Fruit fly (Drosophila melanogaster) whole organism, embryonic: ENCODE measurements around the gene dpr9.

Source experiments
- Asciz ChIP-seq: fragments of 200-800 bp; sonication (Bioruptor generic); optimal IDR thresholded peaks from 2 replicates; lab custom pipeline; 2017; ENCODE audit warnings: missing biosample characterization, mild to moderate bottlenecking, missing genetic modification characterization, missing genetic modification reagents
- CG10565 ChIP-seq: fragments of 200-800 bp; sonication (Bioruptor generic); optimal IDR thresholded peaks from 3 replicates; lab custom pipeline; 2016; ENCODE audit warnings: missing biosample characterization, mild to moderate bottlenecking, missing genetic modification characterization
- CG10959 ChIP-seq: fragments of 200-800 bp; sonication (Bioruptor generic); IDR thresholded peaks from 2 replicates; pipeline ENCODE4 v1.3.6; 2022; ENCODE audit warnings: missing biosample characterization, missing genetic modification characterization
- CG11560 ChIP-seq: fragments of 200-800 bp; sonication (Bioruptor generic); IDR thresholded peaks from 3 replicates; pipeline ENCODE4 v1.3.6; 2022; ENCODE audit warnings: missing biosample characterization, missing genetic modification characterization
- CG12104 ChIP-seq: fragments of 200-800 bp; sonication (Bioruptor generic); optimal IDR thresholded peaks from 3 replicates; lab custom pipeline; 2016; ENCODE audit warnings: missing biosample characterization, missing genetic modification characterization
- CG14965 ChIP-seq: fragments of 200-800 bp; sonication (Bioruptor generic); optimal IDR thresholded peaks from 2 replicates; lab custom pipeline; 2016; ENCODE audit warnings: missing biosample characterization, missing genetic modification characterization, borderline replicate concordance
- CG15479 ChIP-seq: fragments of 200-800 bp; sonication (Bioruptor generic); optimal IDR thresholded peaks from 3 replicates; lab custom pipeline; 2019; ENCODE audit warnings: missing biosample characterization, mild to moderate bottlenecking, missing genetic modification characterization, moderate library complexity
- CG15696 ChIP-seq: fragments of 200-800 bp; sonication (Bioruptor generic); optimal IDR thresholded peaks from 2 replicates; lab custom pipeline; 2019; ENCODE audit warnings: missing biosample characterization, mild to moderate bottlenecking, missing genetic modification characterization, moderate library complexity
- CG17829 ChIP-seq: fragments of 200-800 bp; optimal IDR thresholded peaks from 2 replicates; lab custom pipeline; 2019; ENCODE audit warnings: missing biosample characterization, mild to moderate bottlenecking, missing genetic modification characterization, moderate library complexity
- CG2889 ChIP-seq: fragments of 200-800 bp; sonication (Bioruptor generic); IDR thresholded peaks from 3 replicates; pipeline ENCODE4 v1.3.6; 2022; ENCODE audit warnings: missing biosample characterization, missing genetic modification characterization
- CG31365 ChIP-seq: fragments of 200-800 bp; sonication (Bioruptor generic); optimal IDR thresholded peaks from 2 replicates; lab custom pipeline; 2018; ENCODE audit warnings: missing biosample characterization, mild to moderate bottlenecking, missing genetic modification characterization
- CG3995 ChIP-seq: fragments of 200-800 bp; sonication (Bioruptor generic); optimal IDR thresholded peaks from 3 replicates; lab custom pipeline; 2016; ENCODE audit warnings: missing biosample characterization, missing genetic modification characterization
- CG4282 ChIP-seq: fragments of 200-800 bp; sonication (Bioruptor generic); optimal IDR thresholded peaks from 2 replicates; lab custom pipeline; 2016; ENCODE audit warnings: missing biosample characterization, missing genetic modification characterization
- CG4360 ChIP-seq: fragments of 200-800 bp; sonication (Bioruptor generic); IDR thresholded peaks from 2 replicates; pipeline ENCODE4 v1.3.6; 2022; ENCODE audit warnings: missing biosample characterization, missing genetic modification characterization
- CG8290 ChIP-seq, 3 experiments: fragments of 200-800 bp; sonication (Bioruptor generic); optimal IDR thresholded peaks; 2 replicates each; lab custom pipeline; 2016 to 2019; ENCODE audit warnings: missing biosample characterization in 3 of 3, missing genetic modification characterization in 3 of 3, mild to moderate bottlenecking in 2 of 3, moderate library complexity in 1 of 3
- CG8388 ChIP-seq: fragments of 200-800 bp; sonication (Bioruptor generic); optimal IDR thresholded peaks from 2 replicates; lab custom pipeline; 2019; ENCODE audit warnings: missing biosample characterization, mild to moderate bottlenecking, missing genetic modification characterization, moderate library complexity
- CG9437 ChIP-seq: fragments of 200-800 bp; sonication (Bioruptor generic); optimal IDR thresholded peaks from 2 replicates; lab custom pipeline; 2018; ENCODE audit warnings: missing biosample characterization, mild to moderate bottlenecking, missing genetic modification characterization
- CHES-1-like ChIP-seq: fragments of 200-800 bp; sonication (Bioruptor generic); optimal IDR thresholded peaks from 2 replicates; lab custom pipeline; 2016; ENCODE audit warnings: missing biosample characterization, missing genetic modification characterization
- Deaf1 ChIP-seq: fragments of 200-800 bp; optimal IDR thresholded peaks from 3 replicates; lab custom pipeline; 2019; ENCODE audit warnings: missing biosample characterization, mild to moderate bottlenecking, missing genetic modification characterization, moderate library complexity
- Dip2 ChIP-seq: fragments of 200-800 bp; sonication (Bioruptor generic); IDR thresholded peaks from 2 replicates; pipeline ENCODE4 v1.3.6; 2022; ENCODE audit warnings: missing biosample characterization, missing genetic modification characterization
- E2f2 ChIP-seq: fragments of 200-800 bp; sonication (Bioruptor generic); IDR thresholded peaks from 2 replicates; pipeline ENCODE4 v1.3.6; 2022; ENCODE audit warnings: missing biosample characterization, missing genetic modification characterization
- Jarid2 ChIP-seq: fragments of 200-800 bp; sonication (Bioruptor generic); optimal IDR thresholded peaks from 3 replicates; lab custom pipeline; 2017; ENCODE audit warnings: mild to moderate bottlenecking, missing biosample characterization, missing genetic modification reagents, missing genetic modification characterization
- NFAT ChIP-seq: fragments of 200-800 bp; sonication (Bioruptor generic); IDR thresholded peaks from 2 replicates; pipeline ENCODE4 v1.3.6; 2022; ENCODE audit warnings: missing biosample characterization, missing genetic modification characterization
- Poxn ChIP-seq: fragments of 200-800 bp; sonication (Bioruptor generic); IDR thresholded peaks from 2 replicates; pipeline ENCODE4 v1.3.6; 2022; ENCODE audit warnings: missing biosample characterization, missing genetic modification characterization
- Sry-δ ChIP-seq: fragments of 200-800 bp; sonication (Bioruptor generic); optimal IDR thresholded peaks from 2 replicates; lab custom pipeline; 2016; ENCODE audit warnings: missing biosample characterization, missing genetic modification characterization
- Vsx1 ChIP-seq: fragments of 200-800 bp; sonication (Bioruptor generic); optimal IDR thresholded peaks from 2 replicates; lab custom pipeline; 2017; ENCODE audit warnings: missing biosample characterization, mild to moderate bottlenecking, missing genetic modification characterization, missing genetic modification reagents
- ab ChIP-seq: fragments of 200-800 bp; sonication (Bioruptor generic); optimal IDR thresholded peaks from 2 replicates; lab custom pipeline; 2016; ENCODE audit warnings: missing biosample characterization, missing genetic modification characterization
- abd-A ChIP-seq: fragments of 200-800 bp; sonication (Bioruptor generic); optimal IDR thresholded peaks from 3 replicates; lab custom pipeline; 2019; ENCODE audit warnings: missing biosample characterization, mild to moderate bottlenecking, missing genetic modification characterization, moderate library complexity
- amos ChIP-seq: fragments of 200-800 bp; sonication (Bioruptor generic); IDR thresholded peaks from 2 replicates; pipeline ENCODE4 v1.3.6; 2022; ENCODE audit warnings: missing biosample characterization, missing genetic modification characterization; ENCODE audit not compliant: partially characterized antibody
- chinmo ChIP-seq: fragments of 200-800 bp; sonication (Bioruptor generic); IDR thresholded peaks from 4 replicates; pipeline ENCODE4 v1.3.6; 2022; ENCODE audit warnings: missing biosample characterization, missing genetic modification characterization; ENCODE audit not compliant: partially characterized antibody
- esg ChIP-seq: fragments of 200-800 bp; sonication (Bioruptor generic); conservative IDR thresholded peaks from 2 replicates; pipeline ENCODE4 v1.3.6; 2022; ENCODE audit warnings: missing biosample characterization, missing genetic modification characterization
- fd102C ChIP-seq: fragments of 200-800 bp; sonication (Bioruptor generic); optimal IDR thresholded peaks from 2 replicates; lab custom pipeline; 2018; ENCODE audit warnings: missing biosample characterization, mild to moderate bottlenecking, missing genetic modification characterization, moderate library complexity
- fd96Cb ChIP-seq: fragments of 200-800 bp; sonication (Bioruptor generic); optimal IDR thresholded peaks from 2 replicates; lab custom pipeline; 2018; ENCODE audit warnings: missing biosample characterization, mild to moderate bottlenecking, missing genetic modification characterization, moderate library complexity
- gce ChIP-seq: fragments of 200-800 bp; sonication (Bioruptor generic); IDR thresholded peaks from 3 replicates; pipeline ENCODE4 v1.3.6; 2022; ENCODE audit warnings: missing biosample characterization, missing genetic modification characterization
- gfzf ChIP-seq: fragments of 200-800 bp; sonication (Bioruptor generic); optimal IDR thresholded peaks from 2 replicates; lab custom pipeline; 2016; ENCODE audit warnings: missing biosample characterization, mild to moderate bottlenecking, missing genetic modification characterization, moderate library complexity
- gsb ChIP-seq: fragments of 200-800 bp; sonication (Bioruptor generic); IDR thresholded peaks from 2 replicates; pipeline ENCODE4 v1.3.6; 2022; ENCODE audit warnings: missing biosample characterization, missing genetic modification characterization
- ham ChIP-seq: fragments of 200-800 bp; sonication (Bioruptor generic); IDR thresholded peaks from 2 replicates; pipeline ENCODE4 v1.3.6; 2022; ENCODE audit warnings: missing biosample characterization, missing genetic modification characterization
- kah ChIP-seq: fragments of 200-800 bp; sonication (Bioruptor generic); optimal IDR thresholded peaks from 2 replicates; lab custom pipeline; 2018; ENCODE audit warnings: missing biosample characterization, mild to moderate bottlenecking, missing genetic modification characterization
- lilli ChIP-seq: fragments of 200-800 bp; sonication (Bioruptor generic); optimal IDR thresholded peaks from 3 replicates; lab custom pipeline; 2016; ENCODE audit warnings: missing biosample characterization, missing genetic modification characterization
- mld ChIP-seq: fragments of 200-800 bp; sonication (Bioruptor generic); IDR thresholded peaks from 3 replicates; pipeline ENCODE4 v1.3.6; 2022; ENCODE audit warnings: missing biosample characterization, missing genetic modification characterization; ENCODE audit not compliant: partially characterized antibody
- nerfin-2 ChIP-seq: fragments of 200-800 bp; sonication (Bioruptor generic); IDR thresholded peaks from 2 replicates; pipeline ENCODE4 v1.3.6; 2022; ENCODE audit warnings: missing biosample characterization, missing genetic modification characterization; ENCODE audit not compliant: partially characterized antibody
- nmo ChIP-seq: fragments of 200-800 bp; sonication (Bioruptor generic); optimal IDR thresholded peaks from 2 replicates; lab custom pipeline; 2018; ENCODE audit warnings: missing biosample characterization, mild to moderate bottlenecking, missing genetic modification characterization, moderate library complexity
- otp ChIP-seq: fragments of 200-800 bp; sonication (Bioruptor generic); IDR thresholded peaks from 3 replicates; pipeline ENCODE4, ENCODE4 v1.3.6; 2022; ENCODE audit warnings: missing biosample characterization, missing genetic modification characterization
- pan ChIP-seq, 4 experiments: fragments of >200 bp in 3 of 4; fragments of 200-800 bp in 1 of 4; sonication (Bioruptor generic) in 1 of 4; optimal IDR thresholded peaks in 3 of 4; IDR thresholded peaks in 1 of 4; 2 replicates each; pipeline versions ENCODE4 v1.3.6 to Lab custom; 2017 to 2022; ENCODE audit warnings: missing biosample characterization in 2 of 4, missing genetic modification characterization in 2 of 4, mixed read lengths in 1 of 4
- repo ChIP-seq: fragments of 200-800 bp; sonication (Bioruptor generic); optimal IDR thresholded peaks from 2 replicates; lab custom pipeline; 2016; ENCODE audit warnings: missing biosample characterization, missing genetic modification characterization
- salm ChIP-seq: fragments of 200-800 bp; sonication (Bioruptor generic); optimal IDR thresholded peaks from 2 replicates; lab custom pipeline; 2018; ENCODE audit warnings: missing biosample characterization, mild to moderate bottlenecking, missing genetic modification characterization
- sd ChIP-seq: fragments of 200-800 bp; sonication (Bioruptor generic); optimal IDR thresholded peaks from 3 replicates; lab custom pipeline; 2018; ENCODE audit warnings: missing biosample characterization, mild to moderate bottlenecking, missing genetic modification characterization, moderate library complexity
- slp2 ChIP-seq: fragments of 200-800 bp; sonication (Bioruptor generic); optimal IDR thresholded peaks from 2 replicates; lab custom pipeline; 2016; ENCODE audit warnings: missing biosample characterization, missing genetic modification characterization
- sob ChIP-seq: fragments of 200-800 bp; sonication (Bioruptor generic); IDR thresholded peaks from 2 replicates; pipeline ENCODE4 v1.3.6; 2022; ENCODE audit warnings: missing biosample characterization, missing genetic modification characterization

dpr9 gene

dm6 chr3R:15095550-15096031 lies 18.6 kb upstream of the dpr9 start, which contains the start of gene CG6966 (continued):
- TF ChIP-seq Deaf1 (tag; lab: Kevin White, UChicago), result peak; percentile 55
- TF ChIP-seq otp (GFP tag; lab: Robert Waterston, UW), result no peak
- peak; percentile 92 for TF ChIP-seq lilli (GFP tag; lab: Kevin White, UChicago)
- peak; percentile 97 for TF ChIP-seq fd102C (GFP tag; lab: Kevin White, UChicago)
- no peak for TF ChIP-seq Poxn
- peak; percentile 75 for TF ChIP-seq Jarid2 (GFP tag; lab: Kevin White, UChicago)
- peak; percentile 84 for TF ChIP-seq Sry-δ (GFP tag; lab: Kevin White, UChicago)
- no peak for TF ChIP-seq gce (GFP tag; lab: Robert Waterston, UW)
- peak; percentile 92 for TF ChIP-seq CG17829
- TF ChIP-seq CG11560 (tag; lab: Robert Waterston, UW), result no peak
- peak; percentile 82 for TF ChIP-seq CG14965 (GFP tag; lab: Kevin White, UChicago)
- TF ChIP-seq CG15696, result peak; percentile 78
- TF ChIP-seq CG8388, result peak; percentile 88
- TF ChIP-seq Dip2 (GFP tag; lab: Robert Waterston, UW), result no peak
- TF ChIP-seq amos (GFP tag; lab: Robert Waterston, UW), result no peak
- no peak for TF ChIP-seq ham (GFP tag; lab: Robert Waterston, UW)
- TF ChIP-seq chinmo (GFP tag; lab: Robert Waterston, UW), result no peak
- peak; percentile 91 for TF ChIP-seq abd-A (tag; lab: Kevin White, UChicago)
- TF ChIP-seq CG2889 (GFP tag; lab: Robert Waterston, UW), result no peak
- peak; percentile 86 for TF ChIP-seq CG12104
- no peak for TF ChIP-seq nerfin-2
- TF ChIP-seq gfzf (GFP tag; lab: Kevin White, UChicago), result peak; percentile 97
- no peak for TF ChIP-seq sob (GFP tag; lab: Robert Waterston, UW)
- no peak for TF ChIP-seq esg (GFP tag; lab: Robert Waterston, UW)
- no peak for TF ChIP-seq mld (GFP tag; lab: Robert Waterston, UW)
- peak; percentile 91 for TF ChIP-seq sd
- TF ChIP-seq ab (GFP tag; lab: Kevin White, UChicago), result peak; percentile 87
- no peak for TF ChIP-seq CG4360 (GFP tag; lab: Robert Waterston, UW)
- TF ChIP-seq CG9437, result peak; percentile 79
- TF ChIP-seq Vsx1, result peak; percentile 94
- TF ChIP-seq pan (optimal IDR thresholded peaks at IDR 0.05; lab: Kevin White, UChicago), result no peak
- TF ChIP-seq pan (GFP tag; optimal IDR thresholded peaks at IDR 0.05 in 1 of 2, IDR thresholded peaks at IDR 0.05 in 1 of 2), result no peak
- TF ChIP-seq CG3995, result peak; percentile 63
- TF ChIP-seq CHES-1-like (GFP tag; lab: Kevin White, UChicago), result peak; percentile 97
- peak; percentile 78 for TF ChIP-seq CG31365 (tag; lab: Kevin White, UChicago)
- peak; percentile 86 for TF ChIP-seq CG10565
- peak; percentile 58 for TF ChIP-seq kah (GFP tag; lab: Kevin White, UChicago)
- peak; percentile 89 for TF ChIP-seq repo (GFP tag; lab: Kevin White, UChicago)
- TF ChIP-seq nmo (GFP tag; lab: Kevin White, UChicago), result peak; percentile 92
- TF ChIP-seq fd96Cb (tag; lab: Kevin White, UChicago), result peak; percentile 82
- TF ChIP-seq CG15479, result no peak
- no peak for TF ChIP-seq E2f2 (GFP tag; lab: Robert Waterston, UW)
- peak; percentile 93 for TF ChIP-seq CG4282 (GFP tag; lab: Kevin White, UChicago)
- TF ChIP-seq gsb (GFP tag; lab: Robert Waterston, UW), result no peak
- TF ChIP-seq NFAT, result no peak
- peak; percentile 74 for TF ChIP-seq salm (tag; lab: Kevin White, UChicago)
- TF ChIP-seq CG10959 (GFP tag; lab: Robert Waterston, UW), result no peak
- peak; percentile 93 for TF ChIP-seq CG8290 (GFP tag; optimal IDR thresholded peaks at IDR 0.05; lab: Kevin White, UChicago)
- peak; percentile 80 to 99 for TF ChIP-seq CG8290 (tag; optimal IDR thresholded peaks at IDR 0.05; lab: Kevin White, UChicago)
- peak; percentile 96 for TF ChIP-seq slp2 (GFP tag; lab: Kevin White, UChicago)
- peak; percentile 87 for TF ChIP-seq Asciz (GFP tag; lab: Kevin White, UChicago)
